Fruit fly (Drosophila melanogaster): ENCODE measurements around the gene RunxA.
A peak's percentile ranks its signal among the peaks of the same experiment; 100 is the strongest.

The RunxA gene

dm6 chrX:20643964-20644363, 20.4 kb upstream of the RunxA start (continued):
- TF ChIP-seq CG8924 (tag; optimal IDR thresholded peaks at IDR 0.05) (peak; percentile 38), Ets97D (GFP tag; optimal IDR thresholded peaks at IDR 0.05) (no peak), CG1832 (GFP tag; optimal IDR thresholded peaks at IDR 0.05) (no peak), Xrp1 (GFP tag; IDR thresholded peaks at IDR 0.05) (peak; percentile 36; the same call in 1 of the 2 replicates), CG10209 (GFP tag; optimal IDR thresholded peaks at IDR 0.05) (peak; percentile 19), nmo (GFP tag; optimal IDR thresholded peaks at IDR 0.05) (peak; percentile 59), Rx (GFP tag; IDR thresholded peaks at IDR 0.05) (no peak), Hr78 (GFP tag; optimal IDR thresholded peaks at IDR 0.05) (no peak), CG12391 (tag; optimal IDR thresholded peaks at IDR 0.05) (peak; percentile 57), CG13296 (GFP tag; optimal IDR thresholded peaks at IDR 0.05) (no peak), D (optimal IDR thresholded peaks at IDR 0.05) (no peak), D (GFP tag; optimal IDR thresholded peaks at IDR 0.05) (peak; percentile 62), CG2875 (GFP tag; optimal IDR thresholded peaks at IDR 0.05) (peak; percentile 14), CG7987 (GFP tag; optimal IDR thresholded peaks at IDR 0.05) (no peak), cato (GFP tag; optimal IDR thresholded peaks at IDR 0.05; ENCODE audit: borderline replicate concordance) (peak; percentile 23), gce (GFP tag; IDR thresholded peaks at IDR 0.05) (no peak), Doc3 (GFP tag; IDR thresholded peaks at IDR 0.05; ENCODE audit: partially characterized antibody) (no peak), NK7.1 (GFP tag; optimal IDR thresholded peaks at IDR 0.05) (no peak), CG42726 (GFP tag; IDR thresholded peaks at IDR 0.05; ENCODE audit: partially characterized antibody) (no peak), CG11723 (GFP tag; optimal IDR thresholded peaks at IDR 0.05) (peak; percentile 25), CG10366 (GFP tag; IDR thresholded peaks at IDR 0.05) (no peak), CG3847 (GFP tag; IDR thresholded peaks at IDR 0.05) (no peak), ewg (GFP tag; optimal IDR thresholded peaks at IDR 0.05) (peak; percentile 16), CG6791 (GFP tag; IDR thresholded peaks at IDR 0.05; ENCODE audit: partially characterized antibody) (no peak), CG7839 (tag; optimal IDR thresholded peaks at IDR 0.05) (peak; percentile 42), mirr (GFP tag; optimal IDR thresholded peaks at IDR 0.05) (no peak), croc (GFP tag; conservative IDR thresholded peaks at IDR 0.05) (no peak), CG17359 (tag; optimal IDR thresholded peaks at IDR 0.05) (peak; percentile 9), Dek (tag; optimal IDR thresholded peaks at IDR 0.05) (no peak), fu2 (GFP tag; optimal IDR thresholded peaks at IDR 0.05) (no peak), CG5180 (GFP tag; optimal IDR thresholded peaks at IDR 0.05) (peak; percentile 12), Antp (GFP tag; optimal IDR thresholded peaks at IDR 0.05) (no peak), bbx (GFP tag; IDR thresholded peaks at IDR 0.05; ENCODE audit: partially characterized antibody) (no peak), eve (GFP tag; optimal IDR thresholded peaks at IDR 0.05) (peak in 1 of 2 experiments; percentile 61), Sox102F (GFP tag; optimal IDR thresholded peaks at IDR 0.05) (peak; percentile 45), prd (optimal IDR thresholded peaks at IDR 0.05) (no peak), prd (GFP tag; IDR thresholded peaks at IDR 0.05) (peak; percentile 33; the same call in 2 of the 3 replicates), CG17361 (GFP tag; IDR thresholded peaks at IDR 0.05) (peak; percentile 51; the same call in 1 of the 3 replicates), nerfin-1 (tag; optimal IDR thresholded peaks at IDR 0.05) (peak; percentile 23), CG10565 (GFP tag; optimal IDR thresholded peaks at IDR 0.05) (no peak), luna (GFP tag; optimal IDR thresholded peaks at IDR 0.05) (no peak), CG31441 (GFP tag; IDR thresholded peaks at IDR 0.05) (peak; percentile 52), CoRest (tag; optimal IDR thresholded peaks at IDR 0.05) (peak; percentile 58), wor (GFP tag; IDR thresholded peaks at IDR 0.05) (peak; percentile 52), lov (optimal IDR thresholded peaks at IDR 0.05) (no peak), lov (GFP tag; IDR thresholded peaks at IDR 0.05) (no peak), Spps (tag; optimal IDR thresholded peaks at IDR 0.05) (no peak), Nf-YB (GFP tag; optimal IDR thresholded peaks at IDR 0.05) (no peak), caup (GFP tag; optimal IDR thresholded peaks at IDR 0.05; ENCODE audit: severe bottlenecking) (no peak), CG34422 (GFP tag; IDR thresholded peaks at IDR 0.05) (no peak)

All from whole organism, embryonic.